Worm (Caenorhabditis elegans): ENCODE data around the gene D1005.4.

DNA sequence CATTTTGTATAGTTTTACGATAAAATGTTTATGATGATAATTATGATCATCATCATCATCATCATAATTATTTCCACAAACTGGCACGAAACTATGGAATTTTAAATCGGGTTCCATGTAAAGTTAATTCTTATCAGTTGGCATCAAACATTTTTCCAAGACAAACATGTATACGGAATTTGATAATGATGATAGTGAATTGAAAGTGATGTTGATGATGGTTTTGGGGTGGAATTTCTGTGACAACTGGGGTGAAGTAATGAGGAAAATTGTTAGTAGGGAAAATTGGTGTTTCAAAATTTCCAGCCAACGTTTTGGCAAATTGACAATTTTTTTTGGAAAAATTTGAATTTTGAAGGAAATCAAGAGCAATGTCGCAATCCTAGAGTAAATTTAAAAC lies 25.9 kb downstream of the D1005.4 start:
- TF ChIP-seq daf-12 (tag; optimal IDR thresholded peaks at IDR 0.05) (no peak), eor-1 (tag; optimal IDR thresholded peaks at IDR 0.05) (no peak), pha-4 (tag; optimal IDR thresholded peaks at IDR 0.05) (no peak), skn-1 (tag; optimal IDR thresholded peaks at IDR 0.05) (no peak), ZK546.5 (tag; optimal IDR thresholded peaks at IDR 0.05) (no peak), nhr-12 (tag; optimal IDR thresholded peaks at IDR 0.05) (no peak)
